Worm (Caenorhabditis elegans): Measurements from ENCODE around the gene prp-8.

Gene prp-8

DNA sequence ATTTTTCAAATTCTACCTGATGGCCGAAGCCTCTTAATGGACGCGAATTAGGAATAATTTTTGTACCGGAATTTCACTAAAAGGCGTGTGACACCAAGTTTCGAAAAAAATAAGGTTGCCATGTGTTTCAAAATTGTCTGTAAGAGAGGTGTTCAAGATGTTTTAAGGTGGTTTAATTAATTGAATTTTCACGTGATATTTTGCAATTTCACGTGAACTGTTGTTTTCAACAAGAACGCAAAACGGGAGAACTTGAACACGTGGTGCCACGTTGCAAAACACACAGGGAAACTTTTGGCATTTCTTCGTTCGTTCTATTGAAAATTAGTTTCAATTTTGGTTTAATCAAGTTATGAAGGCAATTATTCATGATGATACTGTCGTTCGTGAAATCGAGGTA is 17.4 kb downstream of the prp-8 start, which contains the start of gene spc-2:
Gene spc-2 (plus strand): TSS at position 301 of the 400 bp plus-strand sequence.
- TF ChIP-seq unc-62 (GFP tag; optimal IDR thresholded peaks at IDR 0.05), result no peak
- no peak for TF ChIP-seq ceh-82 (tag; optimal IDR thresholded peaks at IDR 0.05)
- no peak for TF ChIP-seq mdl-1 (tag; optimal IDR thresholded peaks at IDR 0.05)
- no peak for TF ChIP-seq elt-2 (tag; optimal IDR thresholded peaks at IDR 0.05)
- TF ChIP-seq ceh-9 (tag; optimal IDR thresholded peaks at IDR 0.05), result no peak
- TF ChIP-seq elt-3 (tag; optimal IDR thresholded peaks at IDR 0.05), result no peak
- TF ChIP-seq elt-1 (tag; optimal IDR thresholded peaks at IDR 0.05), result no peak
- no peak for TF ChIP-seq hmg-11 (tag; optimal IDR thresholded peaks at IDR 0.05)
- TF ChIP-seq daf-12 (tag; optimal IDR thresholded peaks at IDR 0.05), result no peak
- TF ChIP-seq lin-39 (tag; optimal IDR thresholded peaks at IDR 0.05), result no peak
- no peak for TF ChIP-seq ztf-11 (tag; optimal IDR thresholded peaks at IDR 0.05)
- TF ChIP-seq nhr-76 (tag; optimal IDR thresholded peaks at IDR 0.05), result no peak
- no peak for TF ChIP-seq ceh-28 (tag; optimal IDR thresholded peaks at IDR 0.05)
- TF ChIP-seq zag-1 (tag; optimal IDR thresholded peaks at IDR 0.05), result no peak
- no peak for TF ChIP-seq nhr-23 (tag; optimal IDR thresholded peaks at IDR 0.05)
- no peak for TF ChIP-seq R02D3.7 (tag; optimal IDR thresholded peaks at IDR 0.05)
- TF ChIP-seq nhr-43 (tag; optimal IDR thresholded peaks at IDR 0.05; ENCODE audit: poor library complexity, severe bottlenecking), result no peak

DNA sequence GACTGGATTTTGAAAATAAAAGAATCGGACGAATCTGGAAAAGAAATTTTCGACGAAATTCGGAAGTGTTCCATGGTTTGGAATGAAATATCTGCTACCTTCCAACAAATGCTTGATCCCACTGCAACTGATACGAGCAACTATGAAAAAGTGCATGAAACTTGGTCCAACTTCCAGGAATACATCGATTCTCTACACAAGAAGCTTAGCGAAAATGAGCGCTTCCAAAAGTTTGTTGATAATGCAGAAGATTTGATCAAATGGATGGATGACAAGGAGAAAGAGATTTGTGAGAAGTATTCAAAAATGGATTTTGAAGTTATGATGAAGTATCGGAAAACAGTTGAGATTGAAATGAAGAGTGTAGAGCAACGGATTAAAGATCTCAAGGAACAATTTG is 18.4 kb downstream of the prp-8 start:
- no peak for TF ChIP-seq skn-1 (tag; optimal IDR thresholded peaks at IDR 0.05)
- no peak for TF ChIP-seq ceh-16 (tag; optimal IDR thresholded peaks at IDR 0.05)
- TF ChIP-seq ceh-82 (tag; optimal IDR thresholded peaks at IDR 0.05), result no peak
- no peak for TF ChIP-seq egl-5 (tag; optimal IDR thresholded peaks at IDR 0.05)
- TF ChIP-seq ceh-28 (tag; optimal IDR thresholded peaks at IDR 0.05), result no peak
- no peak for TF ChIP-seq nhr-76 (tag; optimal IDR thresholded peaks at IDR 0.05)
- TF ChIP-seq ama-1 (optimal IDR thresholded peaks at IDR 0.05), result no peak
- TF ChIP-seq nfya-1 (tag; optimal IDR thresholded peaks at IDR 0.05; ENCODE audit: insufficient read depth), result no peak
- TF ChIP-seq ceh-9 (tag; optimal IDR thresholded peaks at IDR 0.05), result no peak
- TF ChIP-seq nhr-23 (tag; optimal IDR thresholded peaks at IDR 0.05), result no peak

DNA sequence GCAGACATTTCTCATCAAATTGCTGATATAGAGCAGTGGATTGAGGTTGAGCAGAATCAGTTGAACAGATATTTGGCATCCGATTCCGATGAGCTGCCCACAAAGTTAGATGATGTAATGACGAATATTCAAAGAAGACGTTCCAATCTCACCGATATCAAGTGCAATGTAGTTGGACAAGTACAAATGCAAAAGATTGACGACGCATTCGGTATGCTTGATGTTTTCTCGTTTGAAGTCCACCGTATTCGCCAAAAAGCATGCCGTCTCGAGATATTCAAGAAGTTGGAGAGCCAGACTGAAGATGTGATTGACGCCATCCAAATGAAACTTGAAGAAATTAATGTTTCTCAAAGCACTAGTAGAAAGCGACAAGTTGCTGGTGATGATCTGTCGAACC is 21.0 kb downstream of the prp-8 start:
- TF ChIP-seq elt-1 (tag; optimal IDR thresholded peaks at IDR 0.05), result no peak
- no peak for TF ChIP-seq fkh-2 (tag; optimal IDR thresholded peaks at IDR 0.05)

DNA sequence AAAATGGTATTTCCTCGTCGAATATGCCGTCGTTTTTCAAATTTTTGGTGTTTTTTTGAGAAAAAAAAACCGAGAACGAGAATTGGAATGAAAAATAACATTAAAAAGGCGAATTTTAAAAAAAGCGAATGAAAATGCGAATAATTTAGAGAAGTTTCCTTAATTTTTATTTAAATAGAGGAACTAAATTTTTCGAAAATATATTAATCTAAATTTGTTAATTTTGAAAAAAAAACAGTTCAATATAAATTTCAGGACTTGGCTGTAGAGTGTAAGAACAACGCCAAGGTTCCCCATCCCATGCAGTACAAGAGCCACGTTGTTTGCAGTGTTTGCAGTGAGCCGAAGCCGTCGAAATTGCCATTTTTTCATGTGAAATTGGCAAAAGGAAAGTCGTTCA is 26.3 kb downstream of the prp-8 start, which contains the start of gene C50C3.19:
Gene C50C3.19 (plus strand): TSS at position 301 of the 400 bp plus-strand sequence.
- no peak for TF ChIP-seq fos-1 (tag; optimal IDR thresholded peaks at IDR 0.05)
- TF ChIP-seq elt-1 (tag; optimal IDR thresholded peaks at IDR 0.05), result no peak
- no peak for TF ChIP-seq jun-1 (tag; optimal IDR thresholded peaks at IDR 0.05)

DNA sequence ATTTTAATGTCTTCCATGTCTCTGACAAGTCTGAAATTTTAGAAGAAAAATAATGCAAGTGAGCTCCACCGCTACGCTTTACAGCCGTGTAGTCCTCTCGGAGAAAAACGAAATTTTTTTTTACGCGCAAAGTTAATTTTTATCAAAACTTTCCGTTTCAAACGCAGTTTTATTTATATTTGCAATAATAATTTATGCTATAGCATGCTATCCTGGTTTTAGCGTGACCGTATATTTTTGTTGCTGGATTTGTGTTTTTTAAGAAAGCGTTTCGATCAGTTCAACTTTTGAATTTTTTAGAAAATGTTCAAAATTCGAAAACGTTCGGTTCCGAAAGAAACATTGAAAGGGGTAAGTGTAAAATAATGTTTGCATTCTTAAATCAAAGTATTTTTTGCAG is 27.5 kb downstream of the prp-8 start, which contains the start of gene C50C3.1:
Gene C50C3.1 (plus strand): TSS at position 301 of the 400 bp plus-strand sequence.
- no peak for TF ChIP-seq unc-62 (GFP tag; optimal IDR thresholded peaks at IDR 0.05)
- TF ChIP-seq hmg-11 (tag; optimal IDR thresholded peaks at IDR 0.05), result no peak
- no peak for TF ChIP-seq elt-3 (tag; optimal IDR thresholded peaks at IDR 0.05)
- TF ChIP-seq nhr-28 (tag; optimal IDR thresholded peaks at IDR 0.05), result no peak
- TF ChIP-seq nhr-67 (tag; optimal IDR thresholded peaks at IDR 0.05), result no peak
- no peak for TF ChIP-seq egl-27 (tag; optimal IDR thresholded peaks at IDR 0.05)
- no peak for TF ChIP-seq lin-15B (tag; optimal IDR thresholded peaks at IDR 0.05)
- no peak for TF ChIP-seq nhr-12 (tag; optimal IDR thresholded peaks at IDR 0.05)
- TF ChIP-seq aly-2 (tag; optimal IDR thresholded peaks at IDR 0.05), result no peak
- TF ChIP-seq zag-1 (tag; optimal IDR thresholded peaks at IDR 0.05), result no peak
- no peak for TF ChIP-seq fos-1 (tag; optimal IDR thresholded peaks at IDR 0.05)
- TF ChIP-seq nhr-11 (tag; optimal IDR thresholded peaks at IDR 0.05), result no peak
- no peak for TF ChIP-seq egl-5 (tag; optimal IDR thresholded peaks at IDR 0.05)
- TF ChIP-seq ztf-4 (tag; optimal IDR thresholded peaks at IDR 0.05), result no peak
- no peak for TF ChIP-seq mdl-1 (tag; optimal IDR thresholded peaks at IDR 0.05)
- TF ChIP-seq skn-1 (tag; optimal IDR thresholded peaks at IDR 0.05), result no peak
- no peak for TF ChIP-seq elt-2 (tag; optimal IDR thresholded peaks at IDR 0.05)
- no peak for TF ChIP-seq ztf-11 (tag; optimal IDR thresholded peaks at IDR 0.05)

DNA sequence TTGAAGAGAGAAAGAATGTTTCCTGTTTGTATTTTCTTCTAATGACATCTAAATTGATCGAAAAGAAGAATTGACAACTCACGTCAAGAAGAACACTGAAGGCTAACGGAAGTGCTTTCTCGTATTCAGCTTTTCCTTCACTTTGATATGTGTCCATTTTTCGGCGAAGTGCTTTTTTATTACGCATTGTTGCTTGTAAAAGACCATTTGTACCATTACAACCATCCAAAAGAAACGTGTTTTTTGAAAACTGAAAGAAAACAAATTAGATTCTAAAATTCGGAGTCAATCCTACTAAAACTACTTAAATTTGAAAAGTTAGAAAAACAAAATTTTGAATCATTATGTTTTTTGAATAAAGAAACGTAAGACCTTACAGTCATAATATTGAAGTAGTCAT is 34.9 kb downstream of the prp-8 start:
- TF ChIP-seq lsy-12 (tag; optimal IDR thresholded peaks at IDR 0.05) (no peak), mml-1 (tag; optimal IDR thresholded peaks at IDR 0.05) (no peak)

Data from whole organism, L3 larva.